Fruit fly (Drosophila melanogaster) whole organism, embryonic: ENCODE data around the gene CG7806.

Source experiments
- B-H2 ChIP-seq: fragments of 200-800 bp; sonication (Bioruptor generic); optimal IDR thresholded peaks from 2 replicates; lab custom pipeline; 2018; ENCODE audit warnings: missing biosample characterization, mild to moderate bottlenecking, missing genetic modification characterization
- CG1024 ChIP-seq: fragments of 200-800 bp; sonication (Bioruptor generic); IDR thresholded peaks from 2 replicates; pipeline ENCODE4 v1.3.6; 2022; ENCODE audit warnings: missing biosample characterization, missing genetic modification characterization
- CG10366 ChIP-seq: fragments of 200-800 bp; sonication (Bioruptor generic); IDR thresholded peaks from 2 replicates; pipeline ENCODE4 v1.3.6; 2022; ENCODE audit warnings: missing biosample characterization, missing genetic modification characterization
- CG10543 ChIP-seq: fragments of 200-800 bp; sonication (Bioruptor generic); optimal IDR thresholded peaks from 3 replicates; lab custom pipeline; 2017; ENCODE audit warnings: missing biosample characterization, mild to moderate bottlenecking, missing genetic modification characterization, moderate library complexity
- CG12071 ChIP-seq: fragments of 200-800 bp; sonication (Bioruptor generic); optimal IDR thresholded peaks from 3 replicates; lab custom pipeline; 2018; ENCODE audit warnings: missing biosample characterization, mild to moderate bottlenecking, missing genetic modification characterization
- CG12236 ChIP-seq: fragments of 200-800 bp; sonication (Bioruptor generic); optimal IDR thresholded peaks from 2 replicates; lab custom pipeline; 2016; ENCODE audit warnings: missing biosample characterization, missing genetic modification characterization
- CG12769 ChIP-seq: fragments of 200-800 bp; sonication (Bioruptor generic); optimal IDR thresholded peaks from 2 replicates; lab custom pipeline; 2019; ENCODE audit warnings: missing biosample characterization, mild to moderate bottlenecking, missing genetic modification characterization, moderate library complexity
- CG14050 ChIP-seq: fragments of 200-800 bp; sonication (Bioruptor generic); IDR thresholded peaks from 3 replicates; pipeline ENCODE4 v1.3.6; 2022; ENCODE audit warnings: missing biosample characterization, missing genetic modification characterization
- CG14667 ChIP-seq: fragments of 200-800 bp; sonication (Bioruptor generic); IDR thresholded peaks from 2 replicates; pipeline ENCODE4 v1.3.6; 2022; ENCODE audit warnings: missing biosample characterization, missing genetic modification characterization
- CG17568 ChIP-seq: fragments of 200-800 bp; sonication (Bioruptor generic); optimal IDR thresholded peaks from 2 replicates; lab custom pipeline; 2018; ENCODE audit warnings: missing biosample characterization, mild to moderate bottlenecking, missing genetic modification characterization, moderate library complexity
- CG1832 ChIP-seq: fragments of 200-800 bp; sonication (Bioruptor generic); optimal IDR thresholded peaks from 2 replicates; lab custom pipeline; 2017; ENCODE audit warnings: missing biosample characterization, mild to moderate bottlenecking, missing genetic modification characterization, inconsistent platforms
- CG30020 ChIP-seq: fragments of 200-800 bp; optimal IDR thresholded peaks from 2 replicates; lab custom pipeline; 2019; ENCODE audit warnings: missing biosample characterization, mild to moderate bottlenecking, missing genetic modification characterization, moderate library complexity
- CG3065 ChIP-seq: fragments of 200-800 bp; sonication (Bioruptor generic); optimal IDR thresholded peaks from 2 replicates; lab custom pipeline; 2016; ENCODE audit warnings: missing biosample characterization, missing genetic modification characterization
- CG31224 ChIP-seq: fragments of 200-800 bp; sonication (Bioruptor generic); IDR thresholded peaks from 2 replicates; pipeline ENCODE4 v1.3.6; 2022; ENCODE audit warnings: missing biosample characterization, missing genetic modification characterization
- CG31388 ChIP-seq: fragments of 200-800 bp; sonication (Bioruptor generic); optimal IDR thresholded peaks from 2 replicates; lab custom pipeline; 2016; ENCODE audit warnings: missing biosample characterization, missing genetic modification characterization
- CG32532 ChIP-seq: fragments of 200-800 bp; sonication (Bioruptor generic); IDR thresholded peaks from 2 replicates; pipeline ENCODE4 v1.3.6; 2022; ENCODE audit warnings: missing biosample characterization, missing genetic modification characterization
- CG32767 ChIP-seq: fragments of 200-800 bp; sonication (Bioruptor generic); IDR thresholded peaks from 2 replicates; pipeline ENCODE4 v1.3.6; 2022; ENCODE audit warnings: missing biosample characterization, missing genetic modification characterization
- CG34376 ChIP-seq: fragments of 200-800 bp; sonication (Bioruptor generic); optimal IDR thresholded peaks from 2 replicates; lab custom pipeline; 2018; ENCODE audit warnings: missing biosample characterization, mild to moderate bottlenecking, missing genetic modification characterization
- CG43689 ChIP-seq: fragments of 200-800 bp; sonication (Bioruptor generic); IDR thresholded peaks from 2 replicates; pipeline ENCODE4 v1.3.6; 2022; ENCODE audit warnings: missing biosample characterization, missing genetic modification characterization
- CG4617 ChIP-seq: fragments of 200-800 bp; sonication (Bioruptor generic); optimal IDR thresholded peaks from 3 replicates; lab custom pipeline; 2016; ENCODE audit warnings: missing biosample characterization, missing genetic modification characterization, borderline replicate concordance
- CG6683 ChIP-seq: fragments of 200-800 bp; sonication (Bioruptor generic); optimal IDR thresholded peaks from 2 replicates; lab custom pipeline; 2017; ENCODE audit warnings: missing biosample characterization, mild to moderate bottlenecking, missing genetic modification characterization, missing genetic modification reagents
- CG6765 ChIP-seq: fragments of 200-800 bp; sonication (Bioruptor generic); optimal IDR thresholded peaks from 3 replicates; lab custom pipeline; 2017; ENCODE audit warnings: missing biosample characterization, mild to moderate bottlenecking, missing genetic modification characterization
- CG6813 ChIP-seq: fragments of 200-800 bp; sonication (Bioruptor generic); optimal IDR thresholded peaks from 2 replicates; lab custom pipeline; 2017; ENCODE audit warnings: missing biosample characterization, missing genetic modification characterization, mild to moderate bottlenecking, moderate library complexity, missing genetic modification reagents
- CG8359 ChIP-seq: fragments of 200-800 bp; sonication (Bioruptor generic); optimal IDR thresholded peaks from 2 replicates; lab custom pipeline; 2017; ENCODE audit warnings: missing biosample characterization, mild to moderate bottlenecking, missing genetic modification characterization, borderline replicate concordance
- CG9437 ChIP-seq: fragments of 200-800 bp; sonication (Bioruptor generic); optimal IDR thresholded peaks from 2 replicates; lab custom pipeline; 2018; ENCODE audit warnings: missing biosample characterization, mild to moderate bottlenecking, missing genetic modification characterization
- Dip2 ChIP-seq: fragments of 200-800 bp; sonication (Bioruptor generic); IDR thresholded peaks from 2 replicates; pipeline ENCODE4 v1.3.6; 2022; ENCODE audit warnings: missing biosample characterization, missing genetic modification characterization
- Dp ChIP-seq: fragments of 200-800 bp; sonication (Bioruptor generic); optimal IDR thresholded peaks from 2 replicates; lab custom pipeline; 2018; ENCODE audit warnings: missing biosample characterization, mild to moderate bottlenecking, missing genetic modification characterization, moderate library complexity
- Hand ChIP-seq: fragments of 200-800 bp; sonication (Bioruptor generic); optimal IDR thresholded peaks from 2 replicates; lab custom pipeline; 2017; ENCODE audit warnings: mild to moderate bottlenecking, missing biosample characterization, missing genetic modification reagents, missing genetic modification characterization
- Hmr ChIP-seq: fragments of 200-800 bp; sonication (Bioruptor generic); optimal IDR thresholded peaks from 3 replicates; lab custom pipeline; 2017; ENCODE audit warnings: mild to moderate bottlenecking, missing biosample characterization, missing genetic modification reagents, missing genetic modification characterization
- Hmx ChIP-seq: fragments of 200-800 bp; sonication (Bioruptor generic); optimal IDR thresholded peaks from 2 replicates; lab custom pipeline; 2016; ENCODE audit warnings: missing biosample characterization, missing genetic modification characterization
- Hr39 ChIP-seq: fragments of >200 bp; optimal IDR thresholded peaks from 2 replicates; lab custom pipeline; 2017
- Kr ChIP-seq: fragments of 200-800 bp; sonication (Bioruptor generic); optimal IDR thresholded peaks from 2 replicates; lab custom pipeline; 2017; ENCODE audit warnings: missing biosample characterization, mild to moderate bottlenecking, missing genetic modification characterization
- NC2α ChIP-seq: fragments of 200-800 bp; sonication (Bioruptor generic); optimal IDR thresholded peaks from 2 replicates; lab custom pipeline; 2016; ENCODE audit warnings: missing biosample characterization, missing genetic modification characterization
- Oli ChIP-seq: fragments of 200-800 bp; sonication (Bioruptor generic); optimal IDR thresholded peaks from 2 replicates; lab custom pipeline; 2018; ENCODE audit warnings: missing biosample characterization, mild to moderate bottlenecking, missing genetic modification characterization, moderate library complexity
- Opbp ChIP-seq: fragments of 200-800 bp; sonication (Bioruptor generic); IDR thresholded peaks from 3 replicates; pipeline ENCODE4 v1.3.6; 2022; ENCODE audit warnings: missing biosample characterization, missing genetic modification characterization; ENCODE audit not compliant: partially characterized antibody
- Sox102F ChIP-seq: fragments of 200-800 bp; sonication (Bioruptor generic); optimal IDR thresholded peaks from 2 replicates; lab custom pipeline; 2018; ENCODE audit warnings: missing biosample characterization, mild to moderate bottlenecking, missing genetic modification characterization, moderate library complexity
- ab ChIP-seq: fragments of 200-800 bp; sonication (Bioruptor generic); optimal IDR thresholded peaks from 2 replicates; lab custom pipeline; 2016; ENCODE audit warnings: missing biosample characterization, missing genetic modification characterization
- amos ChIP-seq: fragments of 200-800 bp; sonication (Bioruptor generic); IDR thresholded peaks from 2 replicates; pipeline ENCODE4 v1.3.6; 2022; ENCODE audit warnings: missing biosample characterization, missing genetic modification characterization; ENCODE audit not compliant: partially characterized antibody
- cg ChIP-seq: fragments of 200-800 bp; sonication (Bioruptor generic); optimal IDR thresholded peaks from 3 replicates; lab custom pipeline; 2019; ENCODE audit warnings: missing biosample characterization, mild to moderate bottlenecking, missing genetic modification characterization, moderate library complexity
- en ChIP-seq: fragments of 200-800 bp; sonication (Bioruptor generic); optimal IDR thresholded peaks from 2 replicates; lab custom pipeline; 2016; ENCODE audit warnings: missing biosample characterization, missing genetic modification characterization
- eve ChIP-seq, 2 experiments: fragments of >200 bp; optimal IDR thresholded peaks; 2 replicates each; lab custom pipeline; 2017; ENCODE audit warnings: missing biosample characterization in 2 of 2, missing genetic modification characterization in 2 of 2
- ewg ChIP-seq: fragments of 200-800 bp; sonication (Bioruptor generic); optimal IDR thresholded peaks from 3 replicates; lab custom pipeline; 2017; ENCODE audit warnings: mild to moderate bottlenecking, missing biosample characterization, missing genetic modification reagents, missing genetic modification characterization
- mirr ChIP-seq: fragments of 200-800 bp; sonication (Bioruptor generic); optimal IDR thresholded peaks from 3 replicates; lab custom pipeline; 2018; ENCODE audit warnings: missing biosample characterization, mild to moderate bottlenecking, missing genetic modification characterization
- nom ChIP-seq: fragments of 200-800 bp; sonication (Bioruptor generic); optimal IDR thresholded peaks from 2 replicates; lab custom pipeline; 2017; ENCODE audit warnings: missing biosample characterization, missing genetic modification characterization, mild to moderate bottlenecking, moderate library complexity, missing genetic modification reagents
- onecut ChIP-seq: fragments of 200-800 bp; sonication (Bioruptor generic); IDR thresholded peaks from 2 replicates; pipeline ENCODE4 v1.3.6; 2022; ENCODE audit warnings: missing biosample characterization, missing genetic modification characterization
- slbo ChIP-seq: fragments of 200-800 bp; sonication (Bioruptor generic); IDR thresholded peaks from 2 replicates; pipeline ENCODE4 v1.3.6; 2022; ENCODE audit warnings: missing biosample characterization, missing genetic modification characterization
- sqz ChIP-seq: fragments of 200-800 bp; sonication (Bioruptor generic); optimal IDR thresholded peaks from 3 replicates; lab custom pipeline; 2018; ENCODE audit warnings: missing biosample characterization, mild to moderate bottlenecking, missing genetic modification characterization
- sug ChIP-seq: fragments of 200-800 bp; optimal IDR thresholded peaks from 2 replicates; lab custom pipeline; 2019; ENCODE audit warnings: missing biosample characterization, mild to moderate bottlenecking, missing genetic modification characterization, moderate library complexity
- trh ChIP-seq: fragments of 200-800 bp; sonication (Bioruptor generic); optimal IDR thresholded peaks from 2 replicates; lab custom pipeline; 2016; ENCODE audit warnings: missing biosample characterization, missing genetic modification characterization
- zfh1 ChIP-seq: fragments of 200-800 bp; sonication (Bioruptor generic); IDR thresholded peaks from 3 replicates; pipeline ENCODE4 v1.3.6; 2022; ENCODE audit warnings: missing biosample characterization, missing genetic modification characterization

Gene CG7806

DNA sequence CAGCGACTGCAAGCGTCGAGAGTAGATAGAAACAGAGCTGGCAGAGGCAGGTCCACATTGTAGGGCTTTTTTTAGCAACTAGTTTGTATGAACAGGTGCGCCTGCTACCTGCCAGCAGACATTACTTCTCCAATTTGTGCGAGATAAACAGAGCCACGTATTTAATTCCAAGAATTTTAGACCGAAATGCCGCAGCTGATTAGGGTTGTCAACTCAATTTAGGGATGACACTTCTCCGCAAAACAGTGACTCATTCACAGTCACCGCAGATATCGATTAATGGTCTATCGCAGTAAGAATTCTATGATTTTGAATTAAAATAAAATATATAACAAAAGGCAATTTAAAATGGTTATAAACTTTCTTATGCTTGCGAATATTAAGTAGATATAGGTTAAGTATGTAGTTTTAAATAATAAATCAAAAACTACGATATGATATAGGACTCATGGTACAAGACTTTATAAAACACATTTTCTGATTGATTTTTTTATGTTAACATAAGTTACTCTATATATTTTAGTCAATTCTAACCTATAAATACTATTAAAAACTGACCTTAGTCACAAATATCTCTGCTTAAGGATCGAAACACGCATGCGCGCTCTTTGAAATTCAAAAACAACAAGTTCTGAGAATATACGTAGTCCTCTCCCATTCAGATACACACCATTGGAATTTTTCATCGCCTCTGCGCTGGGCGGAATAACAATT is 8.3 kb upstream of the CG7806 start, which contains the start of the genes wol and Scgalpha (continued):
- TF ChIP-seq ewg (peak; percentile 74), CG6813 (no peak), nom (no peak), CG12071 (GFP tag; lab: Kevin White, UChicago) (no peak), Hmr (GFP tag; lab: Kevin White, UChicago) (no peak), B-H2 (GFP tag; lab: Kevin White, UChicago) (no peak), ab (GFP tag; lab: Kevin White, UChicago) (no peak), CG9437 (GFP tag; lab: Kevin White, UChicago) (no peak), Hr39 (no peak), CG10366 (GFP tag; lab: Robert Waterston, UW) (no peak), zfh1 (no peak), CG17568 (no peak), mirr (GFP tag; lab: Kevin White, UChicago) (no peak), CG6765 (GFP tag; lab: Kevin White, UChicago) (no peak), CG14667 (GFP tag; lab: Robert Waterston, UW) (no peak), CG31388 (no peak), CG1024 (GFP tag; lab: Robert Waterston, UW) (no peak), amos (peak; percentile 66), NC2α (GFP tag; lab: Kevin White, UChicago) (no peak), CG4617 (GFP tag; lab: Kevin White, UChicago) (no peak), CG32532 (GFP tag; lab: Robert Waterston, UW) (no peak), CG12236 (GFP tag; lab: Kevin White, UChicago) (no peak), CG43689 (GFP tag; lab: Robert Waterston, UW) (no peak), Oli (tag; lab: Kevin White, UChicago) (no peak), sqz (GFP tag; lab: Kevin White, UChicago) (no peak), Opbp (peak; percentile 76), CG12769 (tag; lab: Kevin White, UChicago) (no peak), Kr (GFP tag; lab: Kevin White, UChicago) (no peak), CG3065 (GFP tag; lab: Kevin White, UChicago) (no peak), Dp (GFP tag; lab: Kevin White, UChicago) (peak; percentile 69), sug (tag; lab: Kevin White, UChicago) (no peak), eve (GFP tag; optimal IDR thresholded peaks at IDR 0.05; lab: Kevin White, UChicago) (no peak), CG1832 (GFP tag; lab: Kevin White, UChicago) (no peak), en (GFP tag; lab: Kevin White, UChicago) (no peak), Dip2 (no peak), Hmx (GFP tag; lab: Kevin White, UChicago) (no peak), Sox102F (GFP tag; lab: Kevin White, UChicago) (no peak), CG14050 (no peak), cg (GFP tag; lab: Kevin White, UChicago) (no peak), trh (GFP tag; lab: Kevin White, UChicago) (no peak), CG10543 (peak; percentile 16), CG34376 (GFP tag; lab: Kevin White, UChicago) (peak; percentile 6), CG6683 (GFP tag; lab: Kevin White, UChicago) (no peak), CG32767 (GFP tag; lab: Robert Waterston, UW) (no peak), Hand (GFP tag; lab: Kevin White, UChicago) (no peak), CG31224 (GFP tag; lab: Robert Waterston, UW) (no peak), CG8359 (no peak), slbo (GFP tag; lab: Robert Waterston, UW) (no peak), CG30020 (tag; lab: Kevin White, UChicago) (no peak), onecut (GFP tag; lab: Robert Waterston, UW) (no peak)
